Worm (Caenorhabditis elegans): ENCODE results near the gene zchc-1A.

DNA sequence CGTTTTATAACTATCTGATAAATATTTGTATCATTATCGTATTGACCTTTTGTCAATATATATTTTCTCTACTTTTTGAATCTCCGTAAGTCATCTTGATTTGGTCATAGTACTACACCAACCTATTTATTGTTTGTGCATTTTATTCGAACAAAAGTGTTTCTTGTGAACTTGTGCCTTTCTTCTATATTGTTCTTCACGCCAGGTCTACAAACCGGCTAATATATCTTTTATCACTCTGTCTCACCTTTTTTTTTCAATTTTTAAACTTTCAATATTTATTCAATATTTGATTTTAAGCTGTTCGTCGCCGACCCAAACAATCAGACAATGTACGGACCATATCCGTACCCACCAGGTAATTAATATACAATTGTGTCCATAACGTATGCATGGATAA is 41.9 kb downstream of the zchc-1A start, which contains the start of gene hrpa-2:
- TF ChIP-seq odd-2 (tag; optimal IDR thresholded peaks at IDR 0.05): no peak
- no peak for TF ChIP-seq hlh-30 (tag; optimal IDR thresholded peaks at IDR 0.05; ENCODE audit: insufficient read depth)
- no peak for TF ChIP-seq lin-11 (tag; optimal IDR thresholded peaks at IDR 0.05)
- no peak for TF ChIP-seq ttx-3 (tag; optimal IDR thresholded peaks at IDR 0.05)
- TF ChIP-seq dmd-4 (tag; optimal IDR thresholded peaks at IDR 0.05; ENCODE audit: borderline replicate concordance): no peak
- no peak for TF ChIP-seq fkh-10 (GFP tag; optimal IDR thresholded peaks at IDR 0.05)
- no peak for TF ChIP-seq dve-1 (tag; optimal IDR thresholded peaks at IDR 0.05)
- TF ChIP-seq K09A11.1 (tag; optimal IDR thresholded peaks at IDR 0.05; ENCODE audit: insufficient read depth): no peak
- TF ChIP-seq nhr-11 (tag; optimal IDR thresholded peaks at IDR 0.05): no peak
- no peak for TF ChIP-seq ceh-34 (tag; optimal IDR thresholded peaks at IDR 0.05)
- TF ChIP-seq ceh-48 (tag; optimal IDR thresholded peaks at IDR 0.05): no peak
- TF ChIP-seq npax-4 (tag; optimal IDR thresholded peaks at IDR 0.05): no peak

Measured in whole organism, late embryonic.